Worm (Caenorhabditis elegans) whole organism, late embryonic: ENCODE measurements around the gene K10B3.1.

Experiments
- T23F11.4 ChIP-seq: fragments of 200-800 bp; sonication (Bioruptor generic); optimal IDR thresholded peaks from 2 replicates; lab custom pipeline; 2018; ENCODE audit warnings: mild to moderate bottlenecking, missing genetic modification characterization, missing compliant biosample characterization
- ceh-14 ChIP-seq: sonication (generic microtip); optimal IDR thresholded peaks from 2 replicates; lab custom pipeline; 2016; ENCODE audit warnings: missing genotype, missing genetic modification characterization, missing compliant biosample characterization
- ceh-22 ChIP-seq: sonication (generic microtip); optimal IDR thresholded peaks from 2 replicates; lab custom pipeline; 2017; ENCODE audit warnings: missing biosample characterization, missing genetic modification characterization
- ceh-9 ChIP-seq: sonication (generic microtip); optimal IDR thresholded peaks from 2 replicates; lab custom pipeline; 2016; ENCODE audit warnings: mild to moderate bottlenecking, missing genetic modification characterization, inconsistent platforms, missing compliant biosample characterization
- che-1 ChIP-seq: sonication (generic microtip); optimal IDR thresholded peaks from 2 replicates; lab custom pipeline; 2016; ENCODE audit warnings: mild to moderate bottlenecking, missing genetic modification characterization, missing compliant biosample characterization
- elt-4 ChIP-seq: sonication (generic microtip); optimal IDR thresholded peaks from 2 replicates; lab custom pipeline; 2016; ENCODE audit warnings: missing genetic modification characterization, missing compliant biosample characterization
- fkh-10 ChIP-seq: fragments of 150-350 bp; optimal IDR thresholded peaks from 2 replicates; lab custom pipeline; 2014; ENCODE audit warnings: missing biosample characterization, missing genetic modification reagents, missing genetic modification characterization
- hlh-30 ChIP-seq: sonication (generic microtip); optimal IDR thresholded peaks from 2 replicates; lab custom pipeline; 2017; ENCODE audit warnings: antibody characterized with exemption, missing genetic modification characterization, missing compliant biosample characterization; ENCODE audit not compliant: insufficient read depth
- nhr-11 ChIP-seq: fragments of 150-350 bp; optimal IDR thresholded peaks from 2 replicates; lab custom pipeline; 2014; ENCODE audit warnings: missing biosample characterization, missing genetic modification characterization
- ref-2 ChIP-seq: sonication (generic microtip); optimal IDR thresholded peaks from 2 replicates; lab custom pipeline; 2016; ENCODE audit warnings: missing genetic modification characterization, missing compliant biosample characterization
- sox-2 ChIP-seq: fragments of 200-800 bp; sonication (Bioruptor generic); IDR thresholded peaks from 2 replicates; pipeline ENCODE4 v1.3.6; 2022; ENCODE audit warnings: missing genetic modification reagents, missing genetic modification characterization, missing compliant biosample characterization
- unc-86 ChIP-seq: sonication (generic microtip); optimal IDR thresholded peaks from 2 replicates; lab custom pipeline; 2016; ENCODE audit warnings: missing genetic modification characterization, missing compliant biosample characterization

- TF ChIP-seq nhr-11 (tag; lab: Kevin White, UChicago), result no peak
- TF ChIP-seq ceh-22 (tag; lab: Kevin White, UChicago), result no peak
- no peak for TF ChIP-seq elt-4 (tag; lab: Kevin White, UChicago)
- TF ChIP-seq T23F11.4, result no peak
- TF ChIP-seq ref-2, result no peak
- TF ChIP-seq ceh-14 (tag; lab: Kevin White, UChicago), result no peak
- no peak for TF ChIP-seq che-1 (tag; lab: Kevin White, UChicago)
- no peak for TF ChIP-seq unc-86 (tag; lab: Kevin White, UChicago)
- no peak for TF ChIP-seq sox-2 (GFP tag; lab: Robert Waterston, UW)
- TF ChIP-seq ceh-9 (tag; lab: Kevin White, UChicago), result no peak
- TF ChIP-seq hlh-30, result no peak
- no peak for TF ChIP-seq fkh-10
Observed at ce11 chrX:3092460-3092859, 42.8 kb upstream of the K10B3.1 start.
